Fruit fly (Drosophila melanogaster) whole organism, prepupa: Measurements from ENCODE around the gene Mur2B.

Experiments
- Blimp-1 ChIP-seq: fragments of 200-800 bp; sonication (Bioruptor generic); optimal IDR thresholded peaks from 3 replicates; lab custom pipeline; 2017; ENCODE audit warnings: missing biosample characterization, missing genetic modification characterization, mild to moderate bottlenecking, moderate library complexity, missing genetic modification reagents
- CG10631 ChIP-seq: fragments of 200-800 bp; sonication (Bioruptor generic); optimal IDR thresholded peaks from 2 replicates; lab custom pipeline; 2016; ENCODE audit warnings: missing biosample characterization, missing genetic modification characterization
- CG10669 ChIP-seq: fragments of 200-800 bp; sonication (Bioruptor generic); optimal IDR thresholded peaks from 3 replicates; lab custom pipeline; 2018; ENCODE audit warnings: missing biosample characterization, mild to moderate bottlenecking, missing genetic modification characterization, moderate library complexity
- CG11294 ChIP-seq: fragments of 200-800 bp; sonication (Bioruptor generic); IDR thresholded peaks from 2 replicates; pipeline ENCODE4 v1.3.6; 2022; ENCODE audit warnings: missing biosample characterization, missing genetic modification characterization
- CG11762 ChIP-seq: fragments of 200-800 bp; sonication (Bioruptor generic); optimal IDR thresholded peaks from 3 replicates; lab custom pipeline; 2016; ENCODE audit warnings: missing biosample characterization, missing genetic modification characterization; ENCODE audit not compliant: insufficient read depth
- CG11902 ChIP-seq: fragments of 200-800 bp; sonication (Bioruptor generic); optimal IDR thresholded peaks from 3 replicates; lab custom pipeline; 2016; ENCODE audit warnings: missing biosample characterization, missing genetic modification characterization
- CG1621 ChIP-seq: fragments of 200-800 bp; sonication (Bioruptor generic); optimal IDR thresholded peaks from 3 replicates; lab custom pipeline; 2018; ENCODE audit warnings: missing biosample characterization, mild to moderate bottlenecking, missing genetic modification characterization
- CG3032 ChIP-seq: fragments of 200-800 bp; optimal IDR thresholded peaks from 2 replicates; lab custom pipeline; 2019; ENCODE audit warnings: missing biosample characterization, mild to moderate bottlenecking, missing genetic modification characterization, moderate library complexity
- CG32006 ChIP-seq: fragments of 200-800 bp; sonication (Bioruptor generic); optimal IDR thresholded peaks from 3 replicates; lab custom pipeline; 2017; ENCODE audit warnings: missing biosample characterization, mild to moderate bottlenecking, missing genetic modification characterization
- CG34406 ChIP-seq: fragments of 200-800 bp; sonication (Bioruptor generic); optimal IDR thresholded peaks from 3 replicates; lab custom pipeline; 2016; ENCODE audit warnings: missing biosample characterization, missing genetic modification characterization
- CG3919 ChIP-seq: fragments of 200-800 bp; sonication (Bioruptor generic); optimal IDR thresholded peaks from 3 replicates; lab custom pipeline; 2016; ENCODE audit warnings: missing biosample characterization, missing genetic modification characterization
- CG4318 ChIP-seq: fragments of 200-800 bp; sonication (Bioruptor generic); optimal IDR thresholded peaks from 3 replicates; lab custom pipeline; 2017; ENCODE audit warnings: missing biosample characterization, mild to moderate bottlenecking, missing genetic modification characterization
- CG6163 ChIP-seq: fragments of 200-800 bp; sonication (Bioruptor generic); IDR thresholded peaks from 3 replicates; pipeline ENCODE4 v1.3.6; 2022; ENCODE audit warnings: missing biosample characterization, missing genetic modification characterization
- CG6792 ChIP-seq: fragments of 200-800 bp; sonication (Bioruptor generic); optimal IDR thresholded peaks from 3 replicates; lab custom pipeline; 2016; ENCODE audit warnings: missing biosample characterization, missing genetic modification characterization
- CG6808 ChIP-seq: fragments of 200-800 bp; sonication (Bioruptor generic); optimal IDR thresholded peaks from 3 replicates; lab custom pipeline; 2017; ENCODE audit warnings: missing biosample characterization, missing genetic modification characterization, mild to moderate bottlenecking, moderate library complexity, missing genetic modification reagents
- CG6854 ChIP-seq: fragments of 200-800 bp; sonication (Bioruptor generic); optimal IDR thresholded peaks from 2 replicates; lab custom pipeline; 2017; ENCODE audit warnings: missing biosample characterization, mild to moderate bottlenecking, missing genetic modification characterization
- CG7368 ChIP-seq: fragments of 200-800 bp; sonication (Bioruptor generic); optimal IDR thresholded peaks from 3 replicates; lab custom pipeline; 2016; ENCODE audit warnings: missing biosample characterization, missing genetic modification characterization
- CG8119 ChIP-seq: fragments of 200-800 bp; sonication (Bioruptor generic); IDR thresholded peaks from 3 replicates; pipeline ENCODE4 v1.3.6; 2022; ENCODE audit warnings: missing biosample characterization, missing genetic modification characterization
- CG8319 ChIP-seq: fragments of 200-800 bp; sonication (Bioruptor generic); optimal IDR thresholded peaks from 3 replicates; lab custom pipeline; 2016; ENCODE audit warnings: missing biosample characterization, missing genetic modification characterization
- CG9139 ChIP-seq: fragments of 200-800 bp; sonication (Bioruptor generic); optimal IDR thresholded peaks from 3 replicates; lab custom pipeline; 2017; ENCODE audit warnings: missing biosample characterization, mild to moderate bottlenecking, missing genetic modification characterization
- Eip75B ChIP-seq: fragments of 200-800 bp; sonication (Bioruptor generic); optimal IDR thresholded peaks from 3 replicates; lab custom pipeline; 2016; ENCODE audit warnings: missing biosample characterization, missing genetic modification characterization
- Eip78C ChIP-seq: fragments of 200-800 bp; sonication (Bioruptor generic); peaks from one replicate; lab custom pipeline; 2016; ENCODE audit warnings: missing biosample characterization, missing genetic modification characterization
- Eip93F ChIP-seq: fragments of 200-800 bp; sonication (Bioruptor generic); optimal IDR thresholded peaks from 2 replicates; lab custom pipeline; 2016; ENCODE audit warnings: missing biosample characterization, mild to moderate bottlenecking, missing genetic modification characterization
- Ets21C ChIP-seq: fragments of 200-800 bp; sonication (Bioruptor generic); optimal IDR thresholded peaks from 3 replicates; lab custom pipeline; 2016; ENCODE audit warnings: missing biosample characterization, missing genetic modification characterization
- Gug ChIP-seq: fragments of 200-800 bp; sonication (Bioruptor generic); IDR thresholded peaks from 2 replicates; pipeline ENCODE4 v1.3.6; 2022; ENCODE audit warnings: missing biosample characterization, missing genetic modification characterization
- Hr4 ChIP-seq: fragments of 200-800 bp; sonication (Bioruptor generic); optimal IDR thresholded peaks from 3 replicates; lab custom pipeline; 2016; ENCODE audit warnings: missing biosample characterization, missing genetic modification characterization
- Met ChIP-seq: fragments of 200-800 bp; sonication (Bioruptor generic); optimal IDR thresholded peaks from 3 replicates; lab custom pipeline; 2016; ENCODE audit warnings: missing biosample characterization, missing genetic modification characterization
- Smox ChIP-seq: fragments of 200-800 bp; sonication (Bioruptor generic); optimal IDR thresholded peaks from 3 replicates; lab custom pipeline; 2016; ENCODE audit warnings: missing biosample characterization, missing genetic modification characterization
- Sox102F ChIP-seq: fragments of 200-800 bp; sonication (Bioruptor generic); optimal IDR thresholded peaks from 2 replicates; lab custom pipeline; 2016; ENCODE audit warnings: missing biosample characterization, mild to moderate bottlenecking, missing genetic modification characterization
- Sox14 ChIP-seq: fragments of 200-800 bp; sonication (Bioruptor generic); optimal IDR thresholded peaks from 3 replicates; lab custom pipeline; 2016; ENCODE audit warnings: missing biosample characterization, missing genetic modification characterization
- Sox15 ChIP-seq: fragments of 200-800 bp; sonication (Bioruptor generic); optimal IDR thresholded peaks from 3 replicates; lab custom pipeline; 2016; ENCODE audit warnings: missing biosample characterization, missing genetic modification characterization
- achi ChIP-seq: fragments of 200-800 bp; sonication (Bioruptor generic); optimal IDR thresholded peaks from 3 replicates; lab custom pipeline; 2016; ENCODE audit warnings: missing biosample characterization, missing genetic modification characterization
- acj6 ChIP-seq: fragments of 200-800 bp; sonication (Bioruptor generic); optimal IDR thresholded peaks from 3 replicates; lab custom pipeline; 2016; ENCODE audit warnings: missing biosample characterization, missing genetic modification characterization
- dac ChIP-seq: fragments of 200-800 bp; sonication (Bioruptor generic); optimal IDR thresholded peaks from 2 replicates; lab custom pipeline; 2017; ENCODE audit warnings: missing biosample characterization, mild to moderate bottlenecking, missing genetic modification characterization
- eg ChIP-seq: fragments of 200-800 bp; sonication (Bioruptor generic); IDR thresholded peaks from 3 replicates; pipeline ENCODE4 v1.3.6; 2022; ENCODE audit warnings: missing biosample characterization, missing genetic modification characterization
- esn ChIP-seq: fragments of 200-800 bp; sonication (Bioruptor generic); optimal IDR thresholded peaks from 2 replicates; lab custom pipeline; 2016; ENCODE audit warnings: missing biosample characterization, mild to moderate bottlenecking, missing genetic modification characterization, moderate library complexity
- fd85E ChIP-seq: fragments of 200-800 bp; sonication (Bioruptor generic); optimal IDR thresholded peaks from 3 replicates; lab custom pipeline; 2016; ENCODE audit warnings: missing biosample characterization, missing genetic modification characterization
- fkh ChIP-seq: fragments of 200-800 bp; sonication (Bioruptor generic); optimal IDR thresholded peaks from 3 replicates; lab custom pipeline; 2017; ENCODE audit warnings: missing biosample characterization, mild to moderate bottlenecking, missing genetic modification characterization, moderate library complexity
- lz ChIP-seq: fragments of 200-800 bp; sonication (Bioruptor generic); optimal IDR thresholded peaks from 3 replicates; lab custom pipeline; 2016; ENCODE audit warnings: missing biosample characterization, missing genetic modification characterization
- svp ChIP-seq: fragments of 200-800 bp; sonication (Bioruptor generic); peaks from one replicate; lab custom pipeline; 2016; ENCODE audit warnings: missing biosample characterization, missing genetic modification characterization
- topi ChIP-seq: fragments of 200-800 bp; sonication (Bioruptor generic); optimal IDR thresholded peaks from 3 replicates; lab custom pipeline; 2016; ENCODE audit warnings: missing biosample characterization, missing genetic modification characterization
- vri ChIP-seq: fragments of 200-800 bp; sonication (Bioruptor generic); optimal IDR thresholded peaks from 3 replicates; lab custom pipeline; 2016; ENCODE audit warnings: missing biosample characterization, mild to moderate bottlenecking, missing genetic modification characterization

Gene Mur2B

dm6 chrX:1566549-1567174, 101.9 kb downstream of the Mur2B start (continued):
- TF ChIP-seq CG9139 (GFP tag; lab: Kevin White, UChicago) (no peak), CG32006 (GFP tag; lab: Kevin White, UChicago) (no peak), Sox14 (GFP tag; lab: Kevin White, UChicago) (no peak), lz (no peak), Eip93F (GFP tag; lab: Kevin White, UChicago) (no peak), CG4318 (GFP tag; lab: Kevin White, UChicago) (no peak), CG6808 (GFP tag; lab: Kevin White, UChicago) (no peak), CG34406 (GFP tag; lab: Kevin White, UChicago) (no peak), Sox102F (GFP tag; lab: Kevin White, UChicago) (peak; percentile 18), fd85E (GFP tag; lab: Kevin White, UChicago) (no peak), Eip75B (GFP tag; lab: Kevin White, UChicago) (no peak)

dm6 chrX:1565915-1566314, 102.7 kb downstream of the Mur2B start:
- TF ChIP-seq achi (GFP tag; lab: Kevin White, UChicago), result no peak
- no peak for TF ChIP-seq Ets21C
- TF ChIP-seq CG9139 (GFP tag; lab: Kevin White, UChicago), result no peak
- no peak for TF ChIP-seq fkh (GFP tag; lab: Kevin White, UChicago)
- no peak for TF ChIP-seq eg
- TF ChIP-seq CG10669 (GFP tag; lab: Kevin White, UChicago), result no peak
- TF ChIP-seq CG6163 (GFP tag; lab: Robert Waterston, UW), result no peak
- no peak for TF ChIP-seq Gug
- TF ChIP-seq esn, result no peak
- TF ChIP-seq CG11902 (GFP tag; lab: Kevin White, UChicago), result no peak
- TF ChIP-seq Eip78C (GFP tag; lab: Kevin White, UChicago), result peak; percentile 72
- no peak for TF ChIP-seq CG11294 (GFP tag; lab: Robert Waterston, UW)
- no peak for TF ChIP-seq CG11762 (GFP tag; lab: Kevin White, UChicago)
- no peak for TF ChIP-seq lz
- TF ChIP-seq Sox15 (GFP tag; lab: Kevin White, UChicago), result no peak
- TF ChIP-seq dac (GFP tag; lab: Kevin White, UChicago), result no peak
- no peak for TF ChIP-seq CG3919 (GFP tag; lab: Kevin White, UChicago)
- no peak for TF ChIP-seq CG3032
- no peak for TF ChIP-seq CG1621 (tag; lab: Kevin White, UChicago)
- TF ChIP-seq vri (GFP tag; lab: Kevin White, UChicago), result peak; percentile 53
- TF ChIP-seq CG8319 (GFP tag; lab: Kevin White, UChicago), result no peak
- no peak for TF ChIP-seq Hr4 (GFP tag; lab: Kevin White, UChicago)
- TF ChIP-seq CG8119 (GFP tag; lab: Robert Waterston, UW), result no peak
- TF ChIP-seq acj6 (GFP tag; lab: Kevin White, UChicago), result no peak
- no peak for TF ChIP-seq CG4318 (GFP tag; lab: Kevin White, UChicago)
- no peak for TF ChIP-seq CG7368 (GFP tag; lab: Kevin White, UChicago)
- peak; percentile 2 for TF ChIP-seq Sox102F (GFP tag; lab: Kevin White, UChicago)
- no peak for TF ChIP-seq topi
- peak; percentile 49 for TF ChIP-seq Met (GFP tag; lab: Kevin White, UChicago)
- TF ChIP-seq CG6792, result no peak
- TF ChIP-seq Blimp-1 (GFP tag; lab: Kevin White, UChicago), result no peak
- TF ChIP-seq CG6854, result peak; percentile 21
- TF ChIP-seq Eip75B (GFP tag; lab: Kevin White, UChicago), result peak; percentile 20
- no peak for TF ChIP-seq CG10631 (GFP tag; lab: Kevin White, UChicago)
- peak; percentile 71 for TF ChIP-seq svp (GFP tag; lab: Kevin White, UChicago)
- no peak for TF ChIP-seq Smox
- TF ChIP-seq CG6808 (GFP tag; lab: Kevin White, UChicago), result no peak
